Fruit fly (Drosophila melanogaster) whole organism, embryonic: ENCODE results near the gene wek.
"Not testable (repeated sequence)": the region's sequence is repeated elsewhere in the genome, so short reads cannot be mapped to it uniquely, and the experiment has no call there.

ENCODE experiments used
- Ada2b ChIP-seq: fragments of 200-800 bp; sonication (Bioruptor generic); IDR thresholded peaks from 2 replicates; pipeline ENCODE4 v1.3.6; 2022; ENCODE audit warnings: missing biosample characterization, missing genetic modification characterization
- Awh ChIP-seq: fragments of 200-800 bp; sonication (Bioruptor generic); IDR thresholded peaks from 2 replicates; pipeline ENCODE4, ENCODE4 v1.3.6; 2022; ENCODE audit warnings: missing biosample characterization, missing genetic modification characterization
- CG10321 ChIP-seq: fragments of 200-800 bp; sonication (Bioruptor generic); IDR thresholded peaks from 2 replicates; pipeline ENCODE4 v1.3.6; 2022; ENCODE audit warnings: missing biosample characterization, missing genetic modification characterization
- CG12659 ChIP-seq: fragments of 200-800 bp; sonication (Bioruptor generic); optimal IDR thresholded peaks from 3 replicates; lab custom pipeline; 2017; ENCODE audit warnings: mild to moderate bottlenecking, missing biosample characterization, missing genetic modification reagents, missing genetic modification characterization
- CG12769 ChIP-seq: fragments of 200-800 bp; sonication (Bioruptor generic); optimal IDR thresholded peaks from 2 replicates; lab custom pipeline; 2019; ENCODE audit warnings: missing biosample characterization, mild to moderate bottlenecking, missing genetic modification characterization, moderate library complexity
- CG14441 ChIP-seq: fragments of 200-800 bp; sonication (Bioruptor generic); IDR thresholded peaks from 2 replicates; pipeline ENCODE4 v1.3.6; 2022; ENCODE audit warnings: missing biosample characterization, missing genetic modification characterization
- CG15479 ChIP-seq: fragments of 200-800 bp; sonication (Bioruptor generic); optimal IDR thresholded peaks from 3 replicates; lab custom pipeline; 2019; ENCODE audit warnings: missing biosample characterization, mild to moderate bottlenecking, missing genetic modification characterization, moderate library complexity
- CG15514 ChIP-seq: fragments of 200-800 bp; sonication (Bioruptor generic); optimal IDR thresholded peaks from 3 replicates; lab custom pipeline; 2017; ENCODE audit warnings: missing biosample characterization, missing genetic modification characterization, mild to moderate bottlenecking, moderate library complexity, missing genetic modification reagents
- CG17829 ChIP-seq: fragments of 200-800 bp; optimal IDR thresholded peaks from 2 replicates; lab custom pipeline; 2019; ENCODE audit warnings: missing biosample characterization, mild to moderate bottlenecking, missing genetic modification characterization, moderate library complexity
- CG17912 ChIP-seq: fragments of 200-800 bp; sonication (Bioruptor generic); optimal IDR thresholded peaks from 2 replicates; lab custom pipeline; 2018; ENCODE audit warnings: missing biosample characterization, mild to moderate bottlenecking, missing genetic modification characterization
- CG1832 ChIP-seq: fragments of 200-800 bp; sonication (Bioruptor generic); optimal IDR thresholded peaks from 2 replicates; lab custom pipeline; 2017; ENCODE audit warnings: missing biosample characterization, mild to moderate bottlenecking, missing genetic modification characterization, inconsistent platforms
- CG32532 ChIP-seq: fragments of 200-800 bp; sonication (Bioruptor generic); IDR thresholded peaks from 2 replicates; pipeline ENCODE4 v1.3.6; 2022; ENCODE audit warnings: missing biosample characterization, missing genetic modification characterization
- CG4360 ChIP-seq: fragments of 200-800 bp; sonication (Bioruptor generic); IDR thresholded peaks from 2 replicates; pipeline ENCODE4 v1.3.6; 2022; ENCODE audit warnings: missing biosample characterization, missing genetic modification characterization
- CG4424 ChIP-seq: fragments of 200-800 bp; sonication (Bioruptor generic); optimal IDR thresholded peaks from 3 replicates; lab custom pipeline; 2016; ENCODE audit warnings: missing biosample characterization, missing genetic modification characterization
- CG7271 ChIP-seq: fragments of 200-800 bp; sonication (Bioruptor generic); optimal IDR thresholded peaks from 2 replicates; lab custom pipeline; 2018; ENCODE audit warnings: missing biosample characterization, mild to moderate bottlenecking, missing genetic modification characterization, moderate library complexity
- CG8359 ChIP-seq: fragments of 200-800 bp; sonication (Bioruptor generic); optimal IDR thresholded peaks from 2 replicates; lab custom pipeline; 2017; ENCODE audit warnings: missing biosample characterization, mild to moderate bottlenecking, missing genetic modification characterization, borderline replicate concordance
- CG8924 ChIP-seq: fragments of 200-800 bp; optimal IDR thresholded peaks from 3 replicates; lab custom pipeline; 2019; ENCODE audit warnings: missing biosample characterization, mild to moderate bottlenecking, missing genetic modification characterization, moderate library complexity
- CG9727 ChIP-seq: fragments of 200-800 bp; sonication (Bioruptor generic); optimal IDR thresholded peaks from 3 replicates; lab custom pipeline; 2017; ENCODE audit warnings: missing biosample characterization, mild to moderate bottlenecking, missing genetic modification characterization
- D ChIP-seq, 2 experiments: fragments of 200-800 bp in 1 of 2; fragments of >200 bp in 1 of 2; sonication (Bioruptor generic) in 1 of 2; optimal IDR thresholded peaks; 2 replicates in 1 of 2; 3 replicates in 1 of 2; lab custom pipeline; 2017; ENCODE audit warnings: mild to moderate bottlenecking in 1 of 2, missing biosample characterization in 1 of 2, missing genetic modification characterization in 1 of 2, missing genetic modification reagents in 1 of 2
- Deaf1 ChIP-seq: fragments of 200-800 bp; optimal IDR thresholded peaks from 3 replicates; lab custom pipeline; 2019; ENCODE audit warnings: missing biosample characterization, mild to moderate bottlenecking, missing genetic modification characterization, moderate library complexity
- Doc3 ChIP-seq: fragments of 200-800 bp; sonication (Bioruptor generic); IDR thresholded peaks from 3 replicates; pipeline ENCODE4 v1.3.6; 2022; ENCODE audit warnings: missing biosample characterization, missing genetic modification characterization; ENCODE audit not compliant: partially characterized antibody
- Dref ChIP-seq: fragments of 200-800 bp; sonication (Bioruptor generic); IDR thresholded peaks from 2 replicates; pipeline ENCODE4 v1.3.6; 2022; ENCODE audit warnings: missing biosample characterization, missing genetic modification characterization
- Hr51 ChIP-seq, 2 experiments: fragments of 200-800 bp; sonication (Bioruptor generic); optimal IDR thresholded peaks; 2 replicates in 1 of 2; 3 replicates in 1 of 2; lab custom pipeline; 2016 to 2018; ENCODE audit warnings: missing biosample characterization in 2 of 2, missing genetic modification characterization in 2 of 2, mild to moderate bottlenecking in 1 of 2, moderate library complexity in 1 of 2
- Kr ChIP-seq: fragments of 200-800 bp; sonication (Bioruptor generic); optimal IDR thresholded peaks from 2 replicates; lab custom pipeline; 2017; ENCODE audit warnings: missing biosample characterization, mild to moderate bottlenecking, missing genetic modification characterization
- chinmo ChIP-seq: fragments of 200-800 bp; sonication (Bioruptor generic); IDR thresholded peaks from 4 replicates; pipeline ENCODE4 v1.3.6; 2022; ENCODE audit warnings: missing biosample characterization, missing genetic modification characterization; ENCODE audit not compliant: partially characterized antibody
- dimm ChIP-seq: fragments of 200-800 bp; sonication (Bioruptor generic); IDR thresholded peaks from 2 replicates; pipeline ENCODE4 v1.3.6; 2022; ENCODE audit warnings: missing biosample characterization, missing genetic modification characterization
- ewg ChIP-seq: fragments of 200-800 bp; sonication (Bioruptor generic); optimal IDR thresholded peaks from 3 replicates; lab custom pipeline; 2017; ENCODE audit warnings: mild to moderate bottlenecking, missing biosample characterization, missing genetic modification reagents, missing genetic modification characterization
- fd102C ChIP-seq: fragments of 200-800 bp; sonication (Bioruptor generic); optimal IDR thresholded peaks from 2 replicates; lab custom pipeline; 2018; ENCODE audit warnings: missing biosample characterization, mild to moderate bottlenecking, missing genetic modification characterization, moderate library complexity
- insv ChIP-seq, 2 experiments: fragments of 200-800 bp; sonication (Bioruptor generic); optimal IDR thresholded peaks; 3 replicates each; lab custom pipeline; 2016 to 2018; ENCODE audit warnings: missing biosample characterization in 2 of 2, missing genetic modification characterization in 2 of 2
- kni ChIP-seq: fragments of 200-800 bp; sonication (Bioruptor generic); optimal IDR thresholded peaks from 3 replicates; lab custom pipeline; 2017; ENCODE audit warnings: mild to moderate bottlenecking, missing biosample characterization, missing genetic modification reagents, missing genetic modification characterization
- pfk ChIP-seq: fragments of 200-800 bp; sonication (Bioruptor generic); optimal IDR thresholded peaks from 2 replicates; lab custom pipeline; 2018; ENCODE audit warnings: missing biosample characterization, mild to moderate bottlenecking, missing genetic modification characterization, moderate library complexity
- pros ChIP-seq: fragments of 200-800 bp; sonication (Bioruptor generic); optimal IDR thresholded peaks from 3 replicates; lab custom pipeline; 2019; ENCODE audit warnings: missing biosample characterization, mild to moderate bottlenecking, missing genetic modification characterization, moderate library complexity
- salm ChIP-seq: fragments of 200-800 bp; sonication (Bioruptor generic); optimal IDR thresholded peaks from 2 replicates; lab custom pipeline; 2018; ENCODE audit warnings: missing biosample characterization, mild to moderate bottlenecking, missing genetic modification characterization
- tin ChIP-seq: fragments of 200-800 bp; sonication (Bioruptor generic); optimal IDR thresholded peaks from 3 replicates; lab custom pipeline; 2016; ENCODE audit warnings: missing biosample characterization, missing genetic modification characterization
- tll ChIP-seq, 2 experiments: fragments of 200-800 bp in 1 of 2; fragments of >200 bp in 1 of 2; sonication (Bioruptor generic) in 1 of 2; optimal IDR thresholded peaks; 2 replicates each; lab custom pipeline; 2017 to 2019; ENCODE audit warnings: missing biosample characterization in 2 of 2, missing genetic modification characterization in 2 of 2, mild to moderate bottlenecking in 1 of 2, moderate library complexity in 1 of 2
- toy ChIP-seq: fragments of 200-800 bp; sonication (Bioruptor generic); IDR thresholded peaks from 2 replicates; pipeline ENCODE4 v1.3.6; 2022; ENCODE audit warnings: missing biosample characterization, missing genetic modification characterization
- twi ChIP-seq: fragments of 200-800 bp; optimal IDR thresholded peaks from 2 replicates; lab custom pipeline; 2019; ENCODE audit warnings: missing biosample characterization, mild to moderate bottlenecking, missing genetic modification characterization, moderate library complexity
- unc-4 ChIP-seq: fragments of 200-800 bp; sonication (Bioruptor generic); IDR thresholded peaks from 2 replicates; pipeline ENCODE4 v1.3.6; 2022; ENCODE audit warnings: missing biosample characterization, missing genetic modification characterization; ENCODE audit not compliant: partially characterized antibody
- vvl ChIP-seq: fragments of 200-800 bp; sonication (Bioruptor generic); IDR thresholded peaks from 2 replicates; pipeline ENCODE4 v1.3.6; 2022; ENCODE audit warnings: missing biosample characterization, missing genetic modification characterization

Gene wek

dm6 chr2L:15735918-15736317 lies 32.2 kb downstream of the wek start:
- TF ChIP-seq pros (GFP tag; lab: Kevin White, UChicago) (peak; percentile 89), Dref (GFP tag; lab: Robert Waterston, UW) (0 out of 2 replicates have a peak, but pooled peaks have one; percentile 22), chinmo (GFP tag; lab: Robert Waterston, UW) (no peak), insv (GFP tag; optimal IDR thresholded peaks at IDR 0.05; lab: Kevin White, UChicago) (no peak), ewg (GFP tag; lab: Kevin White, UChicago) (peak; percentile 52), kni (peak; percentile 47), twi (tag; lab: Kevin White, UChicago) (peak; percentile 88), CG15514 (GFP tag; lab: Kevin White, UChicago) (peak; percentile 31), tll (GFP tag; optimal IDR thresholded peaks at IDR 0.05; lab: Kevin White, UChicago) (peak in 1 of 2 experiments; percentile 10)

DNA sequence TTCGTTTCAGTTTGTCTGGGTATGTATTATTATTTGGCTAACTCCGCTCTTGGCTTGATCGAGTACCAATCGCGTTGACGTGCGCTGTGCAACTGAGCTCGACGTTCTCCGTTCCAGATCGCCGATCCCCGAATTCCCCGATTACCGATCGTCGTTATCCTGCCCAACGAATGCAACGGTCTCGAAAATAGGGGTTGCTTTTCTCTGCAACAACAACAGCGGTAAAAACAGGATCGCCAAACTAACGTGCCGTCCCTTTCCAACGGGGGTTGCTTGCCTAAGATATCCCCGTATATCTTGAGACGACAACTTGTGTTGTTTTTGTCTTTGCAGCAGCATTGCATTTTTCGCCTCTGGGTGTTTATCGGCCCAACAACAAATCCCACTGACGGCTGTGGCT lies 36.5 kb downstream of the wek start:
- TF ChIP-seq CG12769 (no peak), Doc3 (GFP tag; lab: Robert Waterston, UW) (no peak), kni (peak; percentile 30), Awh (no peak), CG14441 (GFP tag; lab: Robert Waterston, UW) (no peak), CG4360 (GFP tag; lab: Robert Waterston, UW) (peak; percentile 99), salm (no peak), toy (GFP tag; lab: Robert Waterston, UW) (no peak), CG9727 (GFP tag; lab: Kevin White, UChicago) (no peak), CG7271 (tag; lab: Kevin White, UChicago) (peak; percentile 10), CG4424 (GFP tag; lab: Kevin White, UChicago) (no peak), CG15479 (GFP tag; lab: Kevin White, UChicago) (peak; percentile 98), CG17912 (GFP tag; lab: Kevin White, UChicago) (no peak), D (optimal IDR thresholded peaks at IDR 0.05; lab: Kevin White, UChicago) (peak; percentile 47), D (GFP tag; optimal IDR thresholded peaks at IDR 0.05; lab: Kevin White, UChicago) (no peak), pros (GFP tag; lab: Kevin White, UChicago) (peak; percentile 99), CG17829 (tag; lab: Kevin White, UChicago) (peak; percentile 1), pfk (GFP tag; lab: Kevin White, UChicago) (peak; percentile 13), Hr51 (GFP tag; optimal IDR thresholded peaks at IDR 0.05; lab: Kevin White, UChicago) (no peak), Deaf1 (peak; percentile 67), dimm (no peak), vvl (no peak), Kr (GFP tag; lab: Kevin White, UChicago) (peak; percentile 43), Ada2b (GFP tag; lab: Robert Waterston, UW) (no peak), fd102C (GFP tag; lab: Kevin White, UChicago) (peak; percentile 53), CG1832 (GFP tag; lab: Kevin White, UChicago) (peak; percentile 41), insv (GFP tag; optimal IDR thresholded peaks at IDR 0.05; lab: Kevin White, UChicago) (peak in 1 of 2 experiments; percentile 64), tin (no peak), CG8924 (peak; percentile 41), CG10321 (GFP tag; lab: Robert Waterston, UW) (peak; percentile 62; the same call in 1 of the 2 replicates), CG32532 (GFP tag; lab: Robert Waterston, UW) (no peak)

- not testable (repeated sequence) for TF ChIP-seq CG8359; unc-4 (GFP tag; lab: Robert Waterston, UW); CG12659 (GFP tag; lab: Kevin White, UChicago)
Measured at dm6 chr2L:15718172-15718571, 50.0 kb downstream of the wek start, which contains the start of gene stol. TSS of gene stol (minus strand) at chr2L:15718272.
